Fruit fly (Drosophila melanogaster): ENCODE measurements around the gene CG14185.

CG14185 gene

DNA sequence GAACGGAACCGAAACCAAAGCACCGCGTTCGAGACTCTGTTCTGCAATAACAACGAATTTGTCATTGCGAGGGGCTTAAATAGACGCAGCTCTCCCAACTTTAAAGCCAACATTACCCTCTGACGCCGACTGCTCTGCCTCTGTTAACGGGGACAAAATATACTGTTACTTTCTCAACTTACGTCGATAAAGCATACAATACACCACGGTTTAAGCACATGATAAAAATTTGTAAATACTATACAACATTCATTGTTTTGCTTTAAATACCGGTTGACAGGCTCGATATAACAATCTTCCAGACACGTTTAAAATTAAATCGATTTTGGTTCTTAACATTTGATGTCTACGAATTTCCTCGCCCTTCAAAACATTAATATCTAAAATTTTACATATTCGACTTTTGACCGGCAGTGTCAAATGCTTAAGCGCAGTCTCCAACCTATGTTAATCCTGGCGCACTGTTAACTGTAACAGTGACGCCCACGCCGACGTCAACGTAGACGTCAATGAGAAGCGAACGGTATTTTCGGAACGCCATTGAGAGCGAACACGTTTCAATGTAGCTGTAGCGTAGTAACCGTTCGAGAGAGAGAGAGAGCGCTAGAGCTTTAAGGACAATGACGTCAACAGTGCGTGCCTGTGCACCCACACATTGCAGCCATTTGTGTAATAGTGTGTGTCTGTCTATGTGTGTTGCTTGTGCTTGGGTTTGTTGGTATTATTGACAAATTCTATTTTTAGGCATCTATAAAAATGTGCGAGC, 1.9 kb upstream of the CG14185 start, which contains the start of gene CG14186 (continued):
- TF ChIP-seq CG10959 (GFP tag; IDR thresholded peaks at IDR 0.05), result no peak
- peak; percentile 44; the same call in 1 of the 2 replicates for TF ChIP-seq amos (GFP tag; IDR thresholded peaks at IDR 0.05; ENCODE audit: partially characterized antibody)
- no peak for TF ChIP-seq CG12769 (tag; optimal IDR thresholded peaks at IDR 0.05)
- TF ChIP-seq CG1024 (GFP tag; IDR thresholded peaks at IDR 0.05), result no peak
- no peak for TF ChIP-seq tgo (GFP tag; IDR thresholded peaks at IDR 0.05)
- no peak for TF ChIP-seq zfh1 (GFP tag; IDR thresholded peaks at IDR 0.05)
- peak; percentile 21; the same call in 1 of the 2 replicates for TF ChIP-seq Dip2 (GFP tag; IDR thresholded peaks at IDR 0.05)
- no peak for TF ChIP-seq Doc3 (GFP tag; IDR thresholded peaks at IDR 0.05; ENCODE audit: partially characterized antibody)
- TF ChIP-seq CG7839 (tag; optimal IDR thresholded peaks at IDR 0.05), result no peak
- peak; percentile 64 for TF ChIP-seq pita (GFP tag; optimal IDR thresholded peaks at IDR 0.05)
- TF ChIP-seq CG10147 (GFP tag; optimal IDR thresholded peaks at IDR 0.05), result no peak
- no peak for TF ChIP-seq fu2 (GFP tag; optimal IDR thresholded peaks at IDR 0.05)
- TF ChIP-seq CG18476 (GFP tag; optimal IDR thresholded peaks at IDR 0.05), result no peak
- TF ChIP-seq CG14014 (GFP tag; IDR thresholded peaks at IDR 0.05), result no peak
- TF ChIP-seq cg (GFP tag; optimal IDR thresholded peaks at IDR 0.05), result peak; percentile 78
- no peak for TF ChIP-seq CG15514 (GFP tag; optimal IDR thresholded peaks at IDR 0.05)
- peak; percentile 24 for TF ChIP-seq CG9437 (GFP tag; optimal IDR thresholded peaks at IDR 0.05)
- peak in 1 of 2 experiments; percentile 61 for TF ChIP-seq prd (optimal IDR thresholded peaks at IDR 0.05)
- no peak for TF ChIP-seq prd (GFP tag; IDR thresholded peaks at IDR 0.05)
- no peak for TF ChIP-seq CG4404 (GFP tag; IDR thresholded peaks at IDR 0.05)
- TF ChIP-seq HLH4C (GFP tag; IDR thresholded peaks at IDR 0.05; ENCODE audit: partially characterized antibody), result no peak
- TF ChIP-seq CG30403 (GFP tag; optimal IDR thresholded peaks at IDR 0.05), result no peak
- TF ChIP-seq stwl (tag; optimal IDR thresholded peaks at IDR 0.05), result peak; percentile 14
- TF ChIP-seq PHDP (tag; optimal IDR thresholded peaks at IDR 0.05), result no peak
- no peak for TF ChIP-seq dmrt99B (tag; optimal IDR thresholded peaks at IDR 0.05)
- peak; percentile 26 to 48 for TF ChIP-seq Trl (optimal IDR thresholded peaks at IDR 0.05)
- no peak for TF ChIP-seq Trl (GFP tag; optimal IDR thresholded peaks at IDR 0.05)
- TF ChIP-seq CG11504 (tag; optimal IDR thresholded peaks at IDR 0.05), result no peak
- no peak for TF ChIP-seq hb (GFP tag; IDR thresholded peaks at IDR 0.05; ENCODE audit: partially characterized antibody)
- no peak for TF ChIP-seq NFAT (GFP tag; IDR thresholded peaks at IDR 0.05)
- no peak for TF ChIP-seq Sox102F (GFP tag; optimal IDR thresholded peaks at IDR 0.05)
- TF ChIP-seq sr (GFP tag; IDR thresholded peaks at IDR 0.05), result peak; percentile 54; the same call in 2 of the 3 replicates
- TF ChIP-seq grau (tag; optimal IDR thresholded peaks at IDR 0.05), result no peak
- no peak for TF ChIP-seq CG2875 (GFP tag; optimal IDR thresholded peaks at IDR 0.05)

DNA sequence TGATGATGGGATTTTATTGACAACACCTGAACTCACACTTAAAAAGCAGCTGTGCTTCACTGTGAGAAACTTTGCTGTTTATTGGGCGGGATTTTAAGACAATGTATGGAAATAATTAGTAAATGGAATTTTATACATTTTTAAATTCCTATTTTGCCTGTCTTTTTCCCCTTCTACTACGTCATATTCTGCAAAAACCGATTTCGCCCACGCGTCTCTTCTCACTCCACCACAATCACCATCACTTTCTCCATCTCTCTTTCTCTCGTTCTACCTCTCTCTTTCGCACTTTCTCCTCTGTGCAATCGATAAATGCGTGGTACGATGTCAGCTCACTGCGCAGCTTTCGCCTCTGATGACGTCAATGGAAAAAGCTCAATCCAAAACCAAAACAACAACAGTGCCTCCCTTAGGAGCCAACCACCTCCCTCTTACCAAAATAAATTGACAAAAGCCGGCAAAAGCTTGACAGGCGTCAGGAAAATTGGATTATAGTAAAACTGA, 1.3 kb upstream of the CG14185 start:
- TF ChIP-seq sens (GFP tag) (peak; percentile 60), sr (GFP tag; IDR thresholded peaks at IDR 0.05) (peak; percentile 81), BtbVII (GFP tag; optimal IDR thresholded peaks at IDR 0.05) (peak; percentile 31), pnt (GFP tag; optimal IDR thresholded peaks at IDR 0.05) (no peak), grau (tag; optimal IDR thresholded peaks at IDR 0.05) (no peak), CG43689 (GFP tag; IDR thresholded peaks at IDR 0.05) (no peak), Hmr (GFP tag; optimal IDR thresholded peaks at IDR 0.05) (peak; percentile 2), tin (GFP tag; optimal IDR thresholded peaks at IDR 0.05) (no peak), ci (GFP tag; IDR thresholded peaks at IDR 0.05) (no peak), CG10321 (GFP tag; IDR thresholded peaks at IDR 0.05) (peak; percentile 25; the same call in 1 of the 2 replicates), dysf (GFP tag; IDR thresholded peaks at IDR 0.05) (no peak), YL-1 (GFP tag; optimal IDR thresholded peaks at IDR 0.05) (peak; percentile 9), danr (GFP tag; IDR thresholded peaks at IDR 0.05) (no peak), eve (GFP tag; optimal IDR thresholded peaks at IDR 0.05) (peak in 1 of 2 experiments; percentile 14), CG16779 (GFP tag; IDR thresholded peaks at IDR 0.05) (peak; percentile 79; the same call in 1 of the 2 replicates), CG3838 (GFP tag; optimal IDR thresholded peaks at IDR 0.05) (no peak), Blimp-1 (GFP tag; optimal IDR thresholded peaks at IDR 0.05) (peak; percentile 3), Rx (GFP tag; IDR thresholded peaks at IDR 0.05) (no peak), CG4424 (GFP tag; optimal IDR thresholded peaks at IDR 0.05) (no peak), CG12769 (tag; optimal IDR thresholded peaks at IDR 0.05) (peak; percentile 41)
